Worm (Caenorhabditis elegans): ENCODE data around the gene lipl-5.

ce11 chrV:432991-433390, 47.4 kb downstream of the lipl-5 start:
- TF ChIP-seq fkh-10 (GFP tag; optimal IDR thresholded peaks at IDR 0.05): no peak
- TF ChIP-seq nhr-42 (GFP tag; IDR thresholded peaks at IDR 0.05): no peak
- TF ChIP-seq mes-2 (tag; optimal IDR thresholded peaks at IDR 0.05; ENCODE audit: poor library complexity, severe bottlenecking): no peak
- TF ChIP-seq ces-1 (GFP tag; optimal IDR thresholded peaks at IDR 0.05): no peak
- TF ChIP-seq nhr-77 (tag; optimal IDR thresholded peaks at IDR 0.05): no peak
- TF ChIP-seq fos-1 (tag; optimal IDR thresholded peaks at IDR 0.05): no peak
- TF ChIP-seq ceh-82 (tag; optimal IDR thresholded peaks at IDR 0.05): no peak
- no peak for TF ChIP-seq ceh-62 (tag; optimal IDR thresholded peaks at IDR 0.05)
- peak in 1 of 2 experiments; percentile 94 for TF ChIP-seq unc-62 (GFP tag; optimal IDR thresholded peaks at IDR 0.05 in 1 of 2)
- no peak for TF ChIP-seq unc-62 (tag; optimal IDR thresholded peaks at IDR 0.05)
- TF ChIP-seq nhr-41 (GFP tag; IDR thresholded peaks at IDR 0.05): no peak
- TF ChIP-seq hmg-1.1 (GFP tag; IDR thresholded peaks at IDR 0.05): no peak
- no peak for TF ChIP-seq egl-27 (tag; optimal IDR thresholded peaks at IDR 0.05)
